Worm (Caenorhabditis elegans) whole organism, L3 larva: ENCODE data around the gene M163.22.

Experiments
- nhr-12 ChIP-seq: fragments of 150-350 bp; optimal IDR thresholded peaks from 2 replicates; lab custom pipeline; 2014; ENCODE audit warnings: missing biosample characterization, missing genetic modification characterization
- nhr-237 ChIP-seq: fragments of 150-350 bp; optimal IDR thresholded peaks from 2 replicates; lab custom pipeline; 2014; ENCODE audit warnings: missing biosample characterization, missing genetic modification characterization
- unc-62 ChIP-seq: fragments of 150-350 bp; sonication (generic microtip); optimal IDR thresholded peaks from 4 replicates; lab custom pipeline; 2014; ENCODE audit warnings: missing biosample characterization, missing genetic modification reagents, missing genetic modification characterization

DNA sequence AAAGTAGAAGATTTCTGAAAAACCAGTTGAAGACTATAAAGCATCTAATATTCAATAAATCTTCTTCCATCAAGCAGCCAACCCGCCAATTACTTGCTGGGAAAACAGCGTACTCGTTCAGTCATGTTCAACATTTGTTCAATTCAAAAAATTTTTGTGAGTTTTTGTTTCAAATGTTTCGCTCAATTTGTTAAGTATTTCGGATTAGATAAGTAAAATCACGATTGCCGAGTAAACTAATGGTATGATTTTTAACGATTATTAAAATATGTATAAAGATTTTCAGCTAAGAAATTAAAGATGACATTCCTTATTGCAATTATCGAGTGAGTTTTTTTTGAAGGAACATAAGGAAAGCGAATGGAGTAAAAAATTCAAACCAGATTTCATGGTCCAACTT, 5.0 kb downstream of the M163.22 start, which contains the start of gene M163.10:
- no peak for TF ChIP-seq nhr-12 (tag; lab: Kevin White, UChicago)
- no peak for TF ChIP-seq unc-62
- TF ChIP-seq nhr-237 (tag; lab: Kevin White, UChicago): no peak
